Worm (Caenorhabditis elegans) whole organism, midembryonic: Measurements from ENCODE around the gene dpf-4.

Source experiments
- cog-1 ChIP-seq: sonication (generic microtip); optimal IDR thresholded peaks from 2 replicates; lab custom pipeline; 2016; ENCODE audit warnings: missing genetic modification characterization, missing compliant biosample characterization
- flt-1 ChIP-seq: fragments of 200-800 bp; sonication (Bioruptor generic); IDR thresholded peaks from 2 replicates; pipeline ENCODE4 v1.3.6; 2022; ENCODE audit warnings: missing genetic modification characterization, missing compliant biosample characterization
- med-1 ChIP-seq: sonication (generic microtip); optimal IDR thresholded peaks from 2 replicates; lab custom pipeline; 2017; ENCODE audit warnings: missing genetic modification characterization, mild to moderate bottlenecking, missing compliant biosample characterization, antibody characterized with exemption, missing genetic modification reagents; ENCODE audit not compliant: insufficient read depth
- tab-1 ChIP-seq: fragments of 200-800 bp; sonication (Bioruptor generic); IDR thresholded peaks from 2 replicates; pipeline ENCODE4 v1.3.6; 2022; ENCODE audit warnings: missing genetic modification characterization, missing compliant biosample characterization
- ztf-23 ChIP-seq: fragments of 200-800 bp; sonication (Bioruptor generic); IDR thresholded peaks from 2 replicates; pipeline ENCODE4 v1.3.6; 2022; ENCODE audit warnings: missing genetic modification reagents, missing genetic modification characterization, missing compliant biosample characterization
- ztf-29 ChIP-seq: fragments of 200-800 bp; sonication (Bioruptor generic); IDR thresholded peaks from 2 replicates; pipeline ENCODE4 v1.3.6; 2022; ENCODE audit warnings: missing genetic modification reagents, missing genetic modification characterization, missing compliant biosample characterization

- TF ChIP-seq tab-1 (GFP tag; lab: Robert Waterston, UW), result no peak
- no peak for TF ChIP-seq ztf-29
- no peak for TF ChIP-seq ztf-23 (GFP tag; lab: Robert Waterston, UW)
- no peak for TF ChIP-seq cog-1
- TF ChIP-seq med-1 (GFP tag; lab: Kevin White, UChicago), result no peak
- no peak for TF ChIP-seq flt-1 (GFP tag; lab: Robert Waterston, UW)
Measured at ce11 chrIII:5868401-5868800, 9.3 kb downstream of the dpf-4 start, which contains the start of gene eng-1.
